Fruit fly (Drosophila melanogaster) S2 (cell line): ENCODE measurements around the gene Or98b.

Experiments used
- CG8478 ChIP-seq: fragments of >200 bp; optimal IDR thresholded peaks from 2 replicates; lab custom pipeline; 2018
- CTCF ChIP-seq, 2 experiments: fragments of >200 bp; optimal IDR thresholded peaks; 2 replicates each; lab custom pipeline; 2018

Or98b gene

DNA sequence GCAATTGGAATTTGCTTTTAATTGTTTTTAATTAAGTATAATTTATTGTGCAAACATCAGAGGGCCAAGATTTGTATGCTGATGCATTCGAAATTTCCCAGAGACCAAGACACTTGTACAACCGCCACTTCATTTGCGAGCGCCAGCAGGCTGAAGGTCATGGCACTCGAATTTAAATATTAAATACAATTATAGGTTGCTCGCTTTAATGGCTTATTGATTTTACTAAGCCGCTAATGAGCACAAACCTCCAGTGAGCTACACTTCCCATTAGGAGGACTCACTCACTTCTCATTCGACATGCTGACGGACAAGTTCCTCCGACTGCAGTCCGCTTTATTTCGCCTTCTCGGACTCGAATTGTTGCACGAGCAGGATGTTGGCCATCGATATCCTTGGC lies at the start of gene Or98b:
Or98b (plus strand) TSS at position 301 of the 400 bp plus-strand sequence.
- TF ChIP-seq CG8478 (lab: Kevin White, UChicago) = no peak
- TF ChIP-seq CTCF (optimal IDR thresholded peaks at IDR 0.05; lab: Kevin White, UChicago) = no peak

DNA sequence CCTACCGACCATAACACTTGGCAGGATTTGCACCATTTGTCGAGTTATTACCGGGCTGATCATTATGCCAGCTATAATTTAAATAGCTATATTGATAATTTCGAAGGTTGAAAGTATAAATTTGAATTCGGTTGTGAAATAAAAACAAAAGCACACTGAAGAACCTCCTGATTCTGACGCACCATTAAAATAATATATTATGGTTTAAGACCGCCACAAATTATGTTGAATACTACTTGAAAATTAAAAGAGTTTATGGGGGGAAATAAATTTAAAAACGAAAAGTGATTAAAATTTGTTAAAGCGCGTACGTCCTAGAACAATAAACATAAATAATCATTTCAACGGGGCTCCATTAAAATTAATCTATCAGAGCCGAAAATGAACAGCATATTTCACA lies 47.5 kb upstream of the Or98b start, which contains the start of gene CG12516:
CG12516 (minus strand) TSS at position 101 of the 400 bp plus-strand sequence.
- no peak for TF ChIP-seq CTCF (optimal IDR thresholded peaks at IDR 0.05; lab: Kevin White, UChicago)
- no peak for TF ChIP-seq CG8478 (lab: Kevin White, UChicago)

DNA sequence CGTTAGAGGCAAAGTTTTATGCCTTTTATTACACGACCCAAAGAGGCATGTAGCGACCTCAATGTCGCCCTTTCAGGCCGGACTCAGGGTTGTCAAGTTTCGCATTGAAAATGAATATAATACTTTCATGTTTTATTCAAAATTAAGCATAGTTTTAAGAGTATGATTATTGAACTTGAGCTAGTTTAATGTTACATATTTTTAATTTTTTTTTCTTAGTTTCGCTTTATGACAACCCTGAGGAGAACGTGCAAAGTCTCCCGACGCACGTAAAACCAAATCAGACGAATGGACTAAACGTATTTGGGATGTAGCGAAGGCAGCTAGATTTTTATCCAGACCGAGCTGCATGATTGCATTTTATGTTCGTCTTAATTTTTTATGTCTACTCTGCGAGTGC lies 46.1 kb upstream of the Or98b start:
- TF ChIP-seq CTCF (optimal IDR thresholded peaks at IDR 0.05; lab: Kevin White, UChicago) (no peak), CG8478 (lab: Kevin White, UChicago) (no peak)

DNA sequence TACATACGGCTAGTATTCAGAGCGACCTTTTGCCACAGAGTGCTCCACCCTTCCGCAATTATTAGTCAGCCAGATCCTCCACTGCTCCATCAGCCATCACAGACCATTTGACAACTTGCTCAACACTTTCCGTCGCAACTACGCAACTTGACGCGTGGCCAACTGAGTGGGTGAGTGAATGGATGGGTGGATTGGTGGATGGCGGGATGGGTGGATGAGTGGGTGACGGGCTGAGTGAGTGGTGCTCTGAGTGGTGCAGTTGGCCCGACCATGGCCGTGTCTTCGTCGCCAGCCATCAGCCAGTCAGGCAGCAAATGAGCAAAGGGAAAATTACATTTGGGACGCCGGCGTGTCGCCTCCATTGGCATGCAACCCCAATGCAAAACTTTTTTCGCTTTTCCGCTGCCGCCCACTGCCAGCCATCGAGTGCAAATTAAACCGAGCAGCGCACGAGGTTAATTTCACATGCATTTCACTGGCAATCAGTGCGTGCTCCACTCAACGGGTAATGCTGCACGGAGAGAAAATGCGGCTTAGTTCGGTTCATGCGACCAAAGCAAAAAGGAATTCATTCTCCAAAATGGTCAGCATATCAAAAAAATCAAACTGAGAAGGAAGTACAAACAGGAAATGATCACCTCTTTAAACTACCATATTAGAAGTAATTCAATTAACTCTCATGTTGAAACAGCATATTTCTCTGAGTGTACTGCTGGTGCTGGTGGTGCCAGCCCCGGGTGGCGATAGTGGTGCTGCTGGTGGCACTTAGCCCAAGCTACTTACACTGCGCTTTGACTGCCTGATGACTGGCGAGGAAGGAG lies 43.9 kb upstream of the Or98b start:
- TF ChIP-seq CTCF (optimal IDR thresholded peaks at IDR 0.05; lab: Kevin White, UChicago) = no peak
- no peak for TF ChIP-seq CG8478 (lab: Kevin White, UChicago)

DNA sequence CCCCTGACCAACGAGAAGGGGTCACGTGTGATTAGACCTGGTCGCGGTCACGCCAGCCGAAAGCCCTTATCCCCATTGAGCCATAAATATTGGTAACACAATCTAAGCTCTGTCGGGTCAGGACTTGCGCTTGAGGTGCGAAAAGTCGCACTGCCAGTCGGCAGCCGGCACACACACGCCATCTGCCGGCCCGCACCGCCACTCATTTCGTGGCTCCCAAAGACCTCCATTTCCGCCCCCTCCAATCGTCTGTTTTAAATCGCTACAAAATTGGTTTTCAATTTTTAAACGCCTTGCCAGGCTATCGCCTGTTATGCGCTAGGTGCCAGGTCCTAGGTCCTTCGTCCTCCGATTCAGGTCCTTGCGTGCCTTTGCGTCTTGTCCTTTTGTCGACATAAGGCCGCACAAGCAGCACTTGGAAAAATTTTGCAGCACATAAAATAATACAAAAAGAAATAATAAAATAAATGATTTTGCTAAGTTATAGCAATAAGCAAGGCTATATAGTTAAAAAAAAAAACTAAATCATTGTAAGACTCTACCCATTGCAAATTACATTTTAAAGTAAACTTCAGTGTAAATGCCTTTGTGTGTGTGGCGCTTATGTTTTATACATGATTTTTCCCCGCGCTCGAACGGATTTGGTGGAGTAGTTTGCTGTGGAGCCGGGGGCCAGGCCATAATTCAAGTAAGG lies 34.7 kb upstream of the Or98b start:
- TF ChIP-seq CG8478 (lab: Kevin White, UChicago) (no peak), CTCF (optimal IDR thresholded peaks at IDR 0.05; lab: Kevin White, UChicago) (peak; percentile 76 to 83)

DNA sequence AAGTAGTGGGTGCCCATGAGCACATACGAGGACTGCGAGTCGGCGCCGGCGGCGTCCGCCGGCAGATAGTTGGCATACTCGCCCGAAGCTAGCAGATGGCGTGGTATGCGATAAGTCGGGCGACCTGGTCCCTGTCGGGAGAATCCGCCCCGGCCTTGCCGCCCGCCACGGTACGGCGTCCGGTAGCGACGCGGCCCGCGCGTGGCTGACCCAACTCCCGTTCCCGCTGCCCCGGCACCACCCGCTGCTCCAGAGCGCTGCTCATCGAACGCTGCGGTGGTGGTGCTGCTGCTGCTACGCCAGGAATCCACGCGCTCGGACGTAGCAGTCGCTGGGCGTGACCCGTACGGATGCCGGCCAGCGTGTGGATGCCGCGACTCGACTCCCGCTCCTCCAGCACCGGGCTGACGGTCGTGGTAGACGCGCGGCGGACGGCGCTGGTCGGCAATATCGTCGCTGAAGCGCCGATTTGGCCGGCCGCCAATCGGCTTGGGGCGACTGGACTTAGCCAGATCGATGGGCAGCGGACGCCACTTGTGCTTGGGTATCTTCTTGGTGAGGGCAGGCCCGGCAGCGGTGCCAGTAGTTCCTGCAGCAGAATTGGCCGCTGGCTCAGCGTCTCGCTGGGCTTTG lies 28.2 kb upstream of the Or98b start:
- TF ChIP-seq CG8478 (lab: Kevin White, UChicago) (no peak), CTCF (optimal IDR thresholded peaks at IDR 0.05; lab: Kevin White, UChicago) (no peak)

DNA sequence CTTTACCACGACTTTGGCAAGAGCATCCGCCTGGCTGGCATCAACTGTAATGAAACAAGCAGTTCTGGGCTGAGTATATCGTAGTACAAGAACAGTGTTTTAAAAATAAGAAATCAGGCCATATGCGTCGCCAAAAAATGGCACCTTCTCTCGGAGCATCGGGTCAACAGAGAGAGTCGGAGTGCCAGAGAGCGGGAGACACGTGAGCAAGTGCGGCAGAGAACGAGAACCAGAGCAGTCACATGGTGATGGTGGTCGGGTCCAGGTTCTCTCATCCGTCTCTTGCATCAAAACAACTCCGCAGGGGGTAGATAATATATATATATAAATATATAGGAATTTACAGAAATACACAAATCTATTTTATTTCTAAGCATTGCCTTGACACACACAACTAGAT lies 27.2 kb upstream of the Or98b start:
- no peak for TF ChIP-seq CG8478 (lab: Kevin White, UChicago)
- TF ChIP-seq CTCF (optimal IDR thresholded peaks at IDR 0.05; lab: Kevin White, UChicago) = no peak

DNA sequence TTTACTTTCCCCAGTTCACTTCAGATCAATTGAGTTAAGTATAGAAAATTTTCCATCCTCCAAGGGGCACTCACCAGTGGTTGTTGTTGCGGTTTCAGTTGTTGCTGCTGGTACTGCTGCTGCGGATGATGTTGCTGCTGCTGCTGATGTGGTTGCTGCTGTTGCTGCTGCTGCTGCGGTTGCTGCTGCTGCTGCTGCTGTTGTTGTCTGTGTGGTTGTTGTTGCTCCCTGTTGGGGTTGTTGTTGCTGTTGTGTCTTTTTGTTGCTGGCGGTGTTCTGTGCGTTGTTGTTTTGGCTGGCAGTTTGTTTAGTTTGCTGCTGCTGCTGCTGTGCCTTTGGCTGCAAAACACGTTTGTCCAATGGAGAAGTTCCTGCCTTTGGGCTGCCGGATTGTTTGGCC lies 26.6 kb upstream of the Or98b start:
- TF ChIP-seq CTCF (optimal IDR thresholded peaks at IDR 0.05; lab: Kevin White, UChicago) (no peak), CG8478 (lab: Kevin White, UChicago) (no peak)

DNA sequence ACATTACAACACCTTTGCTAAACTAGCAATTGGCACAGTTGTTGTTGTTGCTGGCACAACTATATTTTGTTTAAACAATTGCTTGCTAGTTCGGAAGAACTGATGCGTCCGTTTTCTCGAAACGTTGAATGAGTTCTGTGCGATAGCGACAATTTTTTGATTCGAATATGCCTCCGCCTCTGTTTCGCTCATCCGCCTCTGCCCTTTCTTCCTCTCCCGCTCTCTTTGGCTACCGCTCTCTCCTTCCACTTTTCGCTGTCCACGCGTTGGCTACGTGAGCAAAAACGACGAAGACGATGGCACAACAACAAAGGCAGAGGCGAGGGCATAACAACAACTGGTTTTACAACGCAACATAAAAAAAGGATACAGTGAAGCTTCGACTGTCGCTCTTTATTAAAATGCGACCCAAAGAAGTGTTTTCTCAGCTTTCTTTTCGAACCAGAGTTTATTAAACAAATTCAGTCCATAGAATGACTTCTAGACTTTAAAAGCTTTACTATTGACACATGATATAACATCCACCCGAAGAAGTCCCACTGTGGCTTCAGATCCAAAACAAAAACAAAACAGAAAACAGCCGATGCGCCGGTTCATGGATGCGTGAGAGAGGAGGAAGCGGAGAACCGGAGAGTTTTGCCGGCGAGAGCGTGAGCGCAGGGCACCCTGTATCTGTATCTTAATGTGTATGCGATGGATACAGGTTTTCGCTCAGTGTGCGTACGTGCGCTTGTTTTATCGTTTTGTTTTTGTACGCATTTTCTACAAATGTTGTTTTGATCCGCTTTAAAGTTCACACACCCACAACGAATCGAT lies 25.7 kb upstream of the Or98b start:
- no peak for TF ChIP-seq CTCF (optimal IDR thresholded peaks at IDR 0.05; lab: Kevin White, UChicago)

DNA sequence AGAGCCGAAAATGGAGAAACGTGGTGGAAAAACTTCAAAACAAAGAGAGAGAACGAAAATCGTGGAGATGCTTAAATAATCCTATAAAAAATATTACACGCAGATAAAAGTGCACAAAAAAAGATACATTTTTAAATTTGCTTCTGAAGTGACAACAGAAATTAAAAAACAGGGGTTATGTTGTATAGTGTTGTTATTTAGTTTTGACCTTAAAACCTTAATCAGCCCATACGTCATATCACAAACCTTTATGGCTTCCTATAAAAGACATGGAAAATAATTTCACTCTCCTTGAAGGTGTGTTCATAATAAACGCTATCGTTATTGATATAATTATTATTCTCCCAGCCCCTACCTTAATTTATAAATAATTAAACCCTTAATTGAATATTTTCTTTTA lies 24.9 kb upstream of the Or98b start:
- TF ChIP-seq CG8478 (lab: Kevin White, UChicago) (no peak), CTCF (optimal IDR thresholded peaks at IDR 0.05; lab: Kevin White, UChicago) (no peak)

DNA sequence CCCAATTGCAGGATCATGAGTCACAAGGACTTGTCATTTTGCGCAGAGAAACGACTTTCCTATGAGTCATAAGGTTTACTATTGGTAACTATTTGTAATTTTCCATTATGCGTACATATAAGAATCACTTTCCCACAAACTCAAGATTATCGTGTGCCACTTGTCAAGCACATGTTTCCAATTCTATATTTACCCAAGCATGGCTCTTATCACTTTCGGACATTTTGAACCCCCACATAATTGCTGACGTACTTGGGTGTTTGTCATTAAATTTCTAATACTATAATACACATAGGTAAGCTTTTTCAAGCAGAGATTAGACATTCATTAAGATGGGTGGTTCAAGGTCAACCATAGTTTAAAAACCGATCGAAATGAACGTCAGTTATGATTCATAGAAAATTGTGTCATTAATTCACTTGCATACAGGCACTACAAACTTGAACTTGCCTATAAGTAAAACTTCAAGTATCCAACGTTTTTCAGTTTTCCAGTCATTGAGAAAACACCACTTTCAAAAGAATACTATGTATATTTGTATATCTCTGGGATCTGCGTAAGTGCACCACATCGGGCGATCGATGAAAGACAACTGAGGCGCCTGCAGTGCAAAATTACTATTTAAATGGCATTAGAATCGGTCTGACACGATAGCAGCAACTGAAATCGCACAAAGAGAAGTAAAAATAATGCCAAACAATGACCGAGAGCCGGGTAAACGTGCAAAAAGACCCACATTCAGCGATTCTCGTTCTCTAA lies 24.2 kb upstream of the Or98b start:
- TF ChIP-seq CTCF (optimal IDR thresholded peaks at IDR 0.05; lab: Kevin White, UChicago) (no peak), CG8478 (lab: Kevin White, UChicago) (no peak)

DNA sequence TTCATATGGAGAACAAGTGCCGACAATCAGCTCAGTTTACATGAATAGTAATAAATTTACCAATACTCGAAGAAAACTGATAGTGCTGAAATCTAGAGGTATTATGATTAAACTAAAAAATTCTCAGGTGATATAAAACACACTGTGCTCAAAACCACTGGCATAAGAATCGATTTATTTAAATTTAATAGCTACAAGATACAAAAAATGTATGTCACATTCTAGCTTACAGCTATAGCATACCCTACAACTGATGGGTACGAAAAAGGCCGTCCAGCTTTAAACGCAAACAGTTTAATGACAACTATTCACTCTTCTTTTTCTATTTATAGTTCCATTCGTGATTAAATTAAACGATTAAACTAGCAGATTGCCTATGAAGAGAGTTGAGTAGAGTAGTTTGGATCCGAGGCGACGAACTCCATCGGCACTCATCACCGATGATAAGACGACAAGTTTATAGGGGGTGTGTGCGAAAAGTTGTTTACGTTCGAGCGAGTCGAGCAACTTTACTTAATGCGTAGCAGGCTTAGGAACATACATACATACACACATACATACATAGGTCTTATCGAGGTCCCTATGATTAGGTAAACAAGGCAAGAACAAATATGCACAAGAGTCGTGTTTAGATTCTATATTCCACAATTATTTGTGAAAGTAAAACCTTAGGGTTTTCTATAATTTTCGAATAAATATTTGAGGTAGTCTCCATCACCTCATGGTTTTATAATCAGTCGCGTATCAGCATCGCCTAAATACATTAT lies 23.1 kb upstream of the Or98b start:
- no peak for TF ChIP-seq CTCF (optimal IDR thresholded peaks at IDR 0.05; lab: Kevin White, UChicago)
- no peak for TF ChIP-seq CG8478 (lab: Kevin White, UChicago)
